Worm (Caenorhabditis elegans) whole organism, dauer: Measurements from ENCODE around the gene C14C11.7.
"Not testable (repeated sequence)": the region's sequence is repeated elsewhere in the genome, so short reads cannot be mapped to it uniquely, and the experiment has no call there.

Experiments used
- unc-62 ChIP-seq: sonication (generic microtip); optimal IDR thresholded peaks from 2 replicates; lab custom pipeline; 2017; ENCODE audit warnings: missing biosample characterization, missing genetic modification reagents, missing genetic modification characterization

The C14C11.7 gene

DNA sequence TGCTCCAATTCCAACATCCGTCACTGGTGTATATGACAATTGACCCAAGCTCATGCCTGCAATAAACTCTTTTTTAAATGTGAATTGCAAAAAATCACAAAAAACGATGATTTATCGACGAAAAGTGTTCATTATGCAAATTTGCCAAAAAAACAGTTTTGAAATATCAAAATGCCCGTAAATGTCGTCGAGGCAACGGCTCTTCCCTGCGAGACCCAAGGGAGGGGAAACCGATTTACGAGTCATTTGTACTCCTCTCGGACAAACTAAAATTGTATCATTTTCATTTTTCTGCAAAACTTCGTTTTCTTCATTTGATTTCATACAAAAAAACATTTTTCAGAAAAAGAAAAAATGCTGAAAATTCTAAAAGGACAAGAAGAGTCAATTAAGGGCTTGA, 18.6 kb upstream of the C14C11.7 start, which contains the start of the genes hmgs-1 and F25B4.4:
hmgs-1 (minus strand) TSS at position 56 of the 400 bp plus-strand sequence.
F25B4.4 (plus strand) TSS at position 340 of the 400 bp plus-strand sequence.
- no peak for TF ChIP-seq unc-62 (GFP tag; lab: Kevin White, UChicago)

- no peak for TF ChIP-seq unc-62 (GFP tag; lab: Kevin White, UChicago)
These were observed 16.6 kb upstream of the C14C11.7 start, which contains the start of gene prp-39 for ce11 chrV:5682530-5682929. Gene prp-39 (minus strand): TSS chrV:5682630.

- no peak for TF ChIP-seq unc-62 (GFP tag; lab: Kevin White, UChicago)
These were observed 12.1 kb upstream of the C14C11.7 start for ce11 chrV:5677947-5678346.

DNA sequence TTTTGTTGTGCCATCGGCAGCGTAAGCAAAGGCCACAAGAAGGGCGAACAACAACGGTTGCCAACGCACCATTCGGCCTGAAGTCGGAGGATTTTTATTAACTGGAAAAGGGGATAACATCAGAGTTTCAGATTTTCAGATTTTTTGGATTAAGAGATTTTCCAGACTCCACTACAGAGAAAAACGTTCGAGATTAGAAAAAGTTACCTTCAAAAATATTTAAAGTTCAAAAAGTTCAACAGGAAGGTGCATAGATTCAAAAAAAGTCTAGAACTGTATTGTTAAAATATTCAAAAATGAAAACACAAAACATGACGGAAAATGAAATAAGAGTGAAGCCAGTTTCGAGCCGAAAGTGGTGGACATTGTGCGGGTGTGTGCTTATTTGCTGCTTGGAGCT, 10.1 kb upstream of the C14C11.7 start, which contains the start of gene pqn-13:
pqn-13 (minus strand) TSS at position 101 of the 400 bp plus-strand sequence.
- TF ChIP-seq unc-62 (GFP tag; lab: Kevin White, UChicago): no peak

- no peak for TF ChIP-seq unc-62 (GFP tag; lab: Kevin White, UChicago)
These were observed 6.4 kb upstream of the C14C11.7 start for ce11 chrV:5672270-5672669.

- no peak for TF ChIP-seq unc-62 (GFP tag; lab: Kevin White, UChicago)
These were observed 3.1 kb upstream of the C14C11.7 start for ce11 chrV:5668968-5669367.

DNA sequence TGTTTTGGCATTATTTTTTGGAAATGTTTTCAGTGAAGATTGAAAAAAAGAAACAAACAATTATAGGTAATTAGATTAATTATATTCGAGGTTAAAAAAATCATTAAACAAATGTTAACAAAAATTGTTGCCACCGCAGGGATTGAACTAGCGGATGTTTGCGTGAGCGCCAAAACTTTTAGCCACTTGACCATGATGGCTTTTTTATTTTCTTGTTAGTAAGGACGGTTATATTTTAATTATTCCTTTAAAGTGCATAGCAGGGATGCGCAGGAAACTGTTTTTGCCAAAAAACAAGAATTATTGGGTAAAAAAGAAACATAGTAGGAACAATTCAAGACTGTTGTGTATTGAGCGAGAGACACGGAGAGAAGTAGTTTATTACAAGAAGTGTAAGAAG, 1.5 kb upstream of the C14C11.7 start:
- TF ChIP-seq unc-62 (GFP tag; lab: Kevin White, UChicago): no peak

DNA sequence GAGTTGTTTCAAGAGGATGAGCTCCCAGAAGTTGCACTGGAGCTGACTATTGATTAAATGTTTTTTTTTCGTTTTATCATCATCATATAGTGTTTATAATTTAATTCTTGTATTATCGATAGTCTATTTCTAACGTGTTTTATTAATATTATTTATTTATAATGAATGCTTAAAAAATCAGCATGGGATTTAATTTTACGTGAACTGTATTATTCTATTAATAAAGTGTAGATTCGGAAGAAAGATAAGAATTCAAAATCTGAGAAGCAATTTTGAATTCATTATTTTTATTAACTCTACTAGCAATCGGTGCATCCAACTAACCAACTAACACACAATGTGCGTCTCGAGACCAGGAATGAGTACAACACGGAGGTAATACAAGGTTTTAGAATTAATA, 2.6 kb downstream of the C14C11.7 start, which contains the start of gene C14C11.1:
C14C11.1 (plus strand) TSS at position 301 of the 400 bp plus-strand sequence.
- TF ChIP-seq unc-62 (GFP tag; lab: Kevin White, UChicago): not testable (repeated sequence)

- no peak for TF ChIP-seq unc-62 (GFP tag; lab: Kevin White, UChicago)
These were observed 5.2 kb downstream of the C14C11.7 start, which contains the start of the genes mut-14 and C14C11.2 for ce11 chrV:5660604-5661209. Gene mut-14 (minus strand): TSS chrV:5660704. Gene C14C11.2 (plus strand): TSS chrV:5661159.

DNA sequence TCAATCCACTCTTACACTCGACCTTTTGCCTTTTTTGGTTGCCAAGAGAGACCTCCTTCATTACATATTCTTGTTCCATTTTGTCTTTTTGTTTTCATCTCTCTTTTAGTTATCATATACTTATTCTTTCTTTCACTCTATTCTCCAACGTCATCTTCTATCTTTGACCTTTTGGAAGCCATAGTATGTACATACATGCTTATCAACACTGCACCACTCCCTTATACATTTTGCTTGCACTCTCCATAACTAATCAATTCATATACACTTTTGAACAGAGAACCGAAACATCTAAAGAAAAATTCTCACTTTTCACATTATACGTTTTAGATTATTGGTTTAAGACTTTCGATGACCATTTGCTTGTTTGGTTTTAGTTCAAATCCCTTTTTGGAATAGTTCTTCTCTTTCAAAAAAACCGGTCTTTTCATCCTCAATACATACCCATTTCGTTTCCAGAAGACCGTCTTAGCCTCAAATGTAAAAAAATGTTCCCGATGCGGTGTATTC, 11.8 kb downstream of the C14C11.7 start, which contains the start of gene hex-2:
hex-2 (plus strand) TSS at position 460 of the 510 bp plus-strand sequence.
- TF ChIP-seq unc-62 (GFP tag; lab: Kevin White, UChicago): no peak

DNA sequence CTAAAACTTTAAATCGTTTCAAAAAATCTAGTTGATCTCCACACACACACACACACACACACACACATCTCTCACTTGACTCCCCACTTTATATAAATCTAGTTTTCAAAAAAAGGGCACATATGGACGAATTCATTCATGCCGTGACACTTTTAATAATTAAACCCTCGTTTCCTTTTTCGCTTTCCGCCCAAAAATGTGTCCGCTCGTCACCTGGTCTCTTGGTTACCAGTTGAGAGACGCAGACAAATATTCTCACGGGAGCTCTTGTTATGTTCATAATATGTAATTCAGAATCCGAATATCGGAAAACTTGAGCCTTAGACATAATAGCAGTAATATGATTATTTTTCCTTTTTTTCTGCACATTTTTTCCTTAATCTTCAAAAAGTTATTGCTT, 14.0 kb downstream of the C14C11.7 start:
- TF ChIP-seq unc-62 (GFP tag; lab: Kevin White, UChicago): no peak

DNA sequence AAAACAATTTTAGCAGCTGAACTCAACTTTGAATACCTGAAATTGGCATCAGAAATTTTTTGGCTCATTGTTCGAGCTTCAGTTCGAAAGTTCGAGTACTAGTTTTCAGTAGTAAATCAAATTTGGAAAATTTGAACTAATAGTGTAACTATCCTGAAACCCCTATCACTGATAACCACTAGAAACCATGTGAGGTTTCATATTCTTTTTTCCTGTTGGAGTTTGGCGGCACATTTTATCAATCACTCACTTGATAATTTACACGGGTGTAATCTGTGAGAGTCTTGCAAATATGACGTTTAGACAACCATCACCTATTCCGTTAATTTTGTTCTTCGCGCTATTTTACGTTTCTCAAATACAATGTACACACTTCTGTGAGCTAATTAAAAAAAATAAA, 18.5 kb downstream of the C14C11.7 start, which contains the start of gene C14C11.4:
C14C11.4 (plus strand) TSS at position 252 of the 400 bp plus-strand sequence.
- TF ChIP-seq unc-62 (GFP tag; lab: Kevin White, UChicago): no peak

ce11 chrV:5644171-5644570, 21.7 kb downstream of the C14C11.7 start, which contains the start of gene srx-117:
Gene srx-117 (plus strand): TSS chrV:5644471.
- TF ChIP-seq unc-62 (GFP tag; lab: Kevin White, UChicago): no peak

- TF ChIP-seq unc-62 (GFP tag; lab: Kevin White, UChicago): no peak
These were observed 31.4 kb downstream of the C14C11.7 start for ce11 chrV:5634445-5634844.

DNA sequence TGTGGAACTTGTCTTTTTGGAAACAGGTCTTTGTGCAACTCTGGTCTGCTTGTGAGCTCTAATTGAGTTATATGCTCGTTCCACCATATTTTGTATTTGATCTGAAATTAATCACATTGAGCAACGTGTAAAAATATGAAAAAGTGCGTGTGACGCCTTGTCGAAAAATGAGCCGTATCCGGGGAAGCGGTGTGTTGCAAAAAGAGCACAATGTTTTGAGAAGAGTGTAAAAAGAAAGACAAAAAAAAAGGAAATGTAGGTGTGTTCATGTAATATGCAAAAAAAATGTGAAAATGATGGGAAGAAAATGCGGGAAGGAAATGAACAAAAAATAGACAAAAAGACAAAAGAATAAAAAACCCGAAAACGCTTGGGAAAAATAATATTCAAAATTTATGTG, 35.1 kb downstream of the C14C11.7 start, which contains the start of gene acy-4:
acy-4 (minus strand) TSS at position 101 of the 400 bp plus-strand sequence.
- no peak for TF ChIP-seq unc-62 (GFP tag; lab: Kevin White, UChicago)

ce11 chrV:5628014-5628413, 37.9 kb downstream of the C14C11.7 start:
- TF ChIP-seq unc-62 (GFP tag; lab: Kevin White, UChicago): no peak
